Fruit fly (Drosophila melanogaster) whole organism: Measurements from ENCODE around the gene Npc2d.

Experiments used
- CG8478 ChIP-seq: fragments of >200 bp; optimal IDR thresholded peaks from 2 replicates; lab custom pipeline; 2018; ENCODE audit warnings: inconsistent platforms
- Dll ChIP-seq: fragments of >200 bp; optimal IDR thresholded peaks from 2 replicates; lab custom pipeline; 2017
- EcR ChIP-seq, 2 experiments: fragments of >200 bp; optimal IDR thresholded peaks; 2 replicates each; lab custom pipeline; 2017; ENCODE audit warnings: missing biosample characterization in 2 of 2, missing genetic modification characterization in 2 of 2, missing genetic modification reagents in 2 of 2
- pan ChIP-seq: fragments of >200 bp; optimal IDR thresholded peaks from 2 replicates; lab custom pipeline; 2017
- psq ChIP-seq: fragments of >200 bp; optimal IDR thresholded peaks from 2 replicates; lab custom pipeline; 2017
- usp ChIP-seq: fragments of >200 bp; optimal IDR thresholded peaks from 2 replicates; lab custom pipeline; 2017; ENCODE audit warnings: missing biosample characterization, missing genetic modification characterization, mixed read lengths

Gene Npc2d

DNA sequence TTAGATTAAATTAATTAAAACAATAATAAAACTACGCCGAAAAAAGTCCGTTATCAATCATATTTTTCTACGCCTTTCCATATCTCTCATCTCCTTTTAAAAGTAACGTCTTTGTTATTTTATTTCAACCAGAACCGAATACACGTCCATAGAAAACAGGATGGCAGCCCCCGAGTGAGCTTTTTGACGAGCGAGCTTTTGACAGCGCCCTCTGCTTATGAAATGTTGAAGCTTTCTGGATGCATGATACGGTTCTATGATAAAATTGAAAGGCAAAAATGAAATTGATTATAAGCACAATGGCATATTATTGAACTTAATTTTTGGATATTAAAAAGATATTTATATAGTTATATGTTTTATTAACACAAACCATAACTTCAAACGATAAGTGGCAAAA lies 20.8 kb upstream of the Npc2d start:
- TF ChIP-seq pan (lab: Kevin White, UChicago) (no peak), EcR (GFP tag; optimal IDR thresholded peaks at IDR 0.05; lab: Kevin White, UChicago) (no peak), usp (GFP tag; lab: Kevin White, UChicago) (no peak), Dll (lab: Kevin White, UChicago) (no peak), CG8478 (lab: Kevin White, UChicago) (no peak), psq (lab: Kevin White, UChicago) (no peak)

dm6 chr3R:10075323-10075788 lies 19.5 kb upstream of the Npc2d start, which contains the start of gene Alp13:
TSS of gene Alp13 (minus strand) at chr3R:10075373.
- TF ChIP-seq CG8478 (lab: Kevin White, UChicago) (no peak), usp (GFP tag; lab: Kevin White, UChicago) (no peak), pan (lab: Kevin White, UChicago) (no peak), EcR (GFP tag; optimal IDR thresholded peaks at IDR 0.05; lab: Kevin White, UChicago) (no peak), Dll (lab: Kevin White, UChicago) (no peak), psq (lab: Kevin White, UChicago) (no peak)

DNA sequence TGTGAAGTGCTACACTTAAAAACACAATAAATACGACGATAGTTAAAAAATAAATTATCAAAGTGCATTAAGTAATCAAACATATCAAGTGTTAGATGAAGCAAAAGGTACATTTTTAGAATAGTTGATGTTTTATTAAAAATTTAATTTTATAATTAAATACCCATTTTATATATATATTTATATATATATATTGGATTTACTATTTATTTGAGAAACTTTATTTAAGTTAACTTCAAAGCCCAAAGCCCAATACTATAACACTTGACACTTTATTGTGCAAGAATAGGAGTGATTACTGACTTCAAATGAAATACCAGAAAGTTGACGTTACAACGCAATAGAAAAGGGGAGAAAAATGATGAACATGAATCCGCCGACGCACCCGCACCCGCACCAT lies 14.9 kb upstream of the Npc2d start, which contains the start of gene nerfin-2:
Gene nerfin-2 (plus strand): TSS at position 301 of the 400 bp plus-strand sequence.
- TF ChIP-seq pan (lab: Kevin White, UChicago) (no peak), psq (lab: Kevin White, UChicago) (no peak), CG8478 (lab: Kevin White, UChicago) (no peak), usp (GFP tag; lab: Kevin White, UChicago) (no peak), EcR (GFP tag; optimal IDR thresholded peaks at IDR 0.05; lab: Kevin White, UChicago) (no peak), Dll (lab: Kevin White, UChicago) (no peak)

DNA sequence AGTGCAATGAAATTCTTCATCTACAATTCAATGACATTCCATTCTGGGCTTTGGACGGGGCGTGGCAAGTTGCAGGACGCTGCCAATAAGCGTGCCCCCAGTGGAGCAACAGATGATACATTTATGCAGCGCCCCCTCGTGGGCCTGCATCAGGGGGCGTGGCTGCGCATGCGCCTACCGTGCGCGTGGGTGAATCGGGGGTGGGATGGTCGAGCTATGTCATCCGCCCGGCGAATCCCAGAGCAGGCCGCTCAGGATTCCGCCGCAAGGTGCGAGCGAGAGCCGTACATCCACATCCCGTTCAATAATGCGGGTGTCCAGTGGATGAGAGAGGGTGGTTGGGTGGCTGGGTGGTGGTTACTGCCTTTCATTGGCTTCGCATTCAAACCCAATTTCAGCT lies 14.3 kb upstream of the Npc2d start:
- TF ChIP-seq Dll (lab: Kevin White, UChicago) (no peak), EcR (GFP tag; optimal IDR thresholded peaks at IDR 0.05; lab: Kevin White, UChicago) (no peak), usp (GFP tag; lab: Kevin White, UChicago) (no peak), pan (lab: Kevin White, UChicago) (no peak), psq (lab: Kevin White, UChicago) (no peak), CG8478 (lab: Kevin White, UChicago) (no peak)

dm6 chr3R:10068780-10069179 lies 12.9 kb upstream of the Npc2d start:
- TF ChIP-seq EcR (GFP tag; optimal IDR thresholded peaks at IDR 0.05; lab: Kevin White, UChicago), result no peak
- no peak for TF ChIP-seq Dll (lab: Kevin White, UChicago)

dm6 chr3R:10067605-10068004 lies 11.7 kb upstream of the Npc2d start, which contains the start of gene CG33784:
TSS of gene CG33784 (plus strand) at chr3R:10067905.
- TF ChIP-seq pan (lab: Kevin White, UChicago), result no peak
- no peak for TF ChIP-seq EcR (GFP tag; optimal IDR thresholded peaks at IDR 0.05; lab: Kevin White, UChicago)
- no peak for TF ChIP-seq psq (lab: Kevin White, UChicago)
- no peak for TF ChIP-seq Dll (lab: Kevin White, UChicago)
- no peak for TF ChIP-seq CG8478 (lab: Kevin White, UChicago)
- no peak for TF ChIP-seq usp (GFP tag; lab: Kevin White, UChicago)

dm6 chr3R:10066470-10066869 lies 10.6 kb upstream of the Npc2d start, which contains the start of gene CG33783:
TSS of gene CG33783 (plus strand) at chr3R:10066770.
- TF ChIP-seq usp (GFP tag; lab: Kevin White, UChicago) (no peak), Dll (lab: Kevin White, UChicago) (no peak), psq (lab: Kevin White, UChicago) (no peak), EcR (GFP tag; optimal IDR thresholded peaks at IDR 0.05; lab: Kevin White, UChicago) (no peak), CG8478 (lab: Kevin White, UChicago) (no peak)

dm6 chr3R:10063707-10064106 lies 7.8 kb upstream of the Npc2d start, which contains the start of gene CG33631:
TSS of gene CG33631 (plus strand) at chr3R:10064007.
- TF ChIP-seq CG8478 (lab: Kevin White, UChicago) (no peak), Dll (lab: Kevin White, UChicago) (no peak), EcR (GFP tag; optimal IDR thresholded peaks at IDR 0.05; lab: Kevin White, UChicago) (no peak), pan (lab: Kevin White, UChicago) (no peak), psq (lab: Kevin White, UChicago) (no peak), usp (GFP tag; lab: Kevin White, UChicago) (no peak)

DNA sequence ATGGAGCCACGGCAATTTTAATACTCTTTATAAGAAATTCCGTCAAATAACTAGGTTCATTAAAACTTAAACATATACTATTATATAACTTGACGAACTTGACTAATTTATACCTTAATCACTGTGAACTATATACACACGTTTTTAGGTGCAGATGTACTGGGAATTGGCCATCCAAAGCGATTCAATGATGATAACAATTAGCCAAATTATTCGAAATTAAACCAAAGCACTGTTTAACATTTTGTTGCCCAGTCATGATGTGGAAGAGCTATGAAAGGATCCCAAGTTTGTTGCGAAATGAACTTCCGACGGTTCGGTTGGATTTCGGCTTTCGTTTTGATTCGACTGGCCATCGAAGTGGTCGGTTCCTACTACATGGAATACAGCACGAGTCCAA lies 6.4 kb upstream of the Npc2d start, which contains the start of gene CG33630:
Gene CG33630 (plus strand): TSS at position 301 of the 400 bp plus-strand sequence.
- TF ChIP-seq Dll (lab: Kevin White, UChicago) (no peak), pan (lab: Kevin White, UChicago) (no peak), EcR (GFP tag; optimal IDR thresholded peaks at IDR 0.05; lab: Kevin White, UChicago) (no peak), CG8478 (lab: Kevin White, UChicago) (no peak), usp (GFP tag; lab: Kevin White, UChicago) (no peak), psq (lab: Kevin White, UChicago) (no peak)

DNA sequence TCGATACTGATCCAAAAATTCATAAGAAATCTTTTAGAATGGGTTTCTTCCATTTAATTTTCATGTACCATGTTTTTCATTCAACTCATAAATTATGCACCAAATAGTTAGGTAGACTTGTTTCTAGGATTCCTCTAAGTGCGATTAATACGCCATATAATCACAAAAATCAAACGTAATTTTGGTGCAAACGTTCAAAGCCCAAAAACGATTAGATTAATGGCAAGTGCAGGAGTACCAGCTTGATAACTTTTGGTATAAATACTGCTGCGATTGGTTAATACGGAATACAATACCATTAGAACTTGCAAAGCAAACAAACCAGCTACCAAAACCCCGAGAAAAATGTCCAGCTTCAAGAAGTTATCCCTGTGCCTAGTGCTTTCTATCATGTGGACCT lies 4.1 kb upstream of the Npc2d start, which contains the start of gene Npc2c:
Gene Npc2c (plus strand): TSS at position 301 of the 400 bp plus-strand sequence.
- no peak for TF ChIP-seq usp (GFP tag; lab: Kevin White, UChicago)
- no peak for TF ChIP-seq EcR (GFP tag; optimal IDR thresholded peaks at IDR 0.05; lab: Kevin White, UChicago)
- no peak for TF ChIP-seq pan (lab: Kevin White, UChicago)
- no peak for TF ChIP-seq CG8478 (lab: Kevin White, UChicago)

dm6 chr3R:10059358-10059757 lies 3.5 kb upstream of the Npc2d start:
- TF ChIP-seq CG8478 (lab: Kevin White, UChicago) (no peak), psq (lab: Kevin White, UChicago) (no peak), pan (lab: Kevin White, UChicago) (no peak), usp (GFP tag; lab: Kevin White, UChicago) (no peak), Dll (lab: Kevin White, UChicago) (no peak), EcR (GFP tag; optimal IDR thresholded peaks at IDR 0.05; lab: Kevin White, UChicago) (no peak)
